Worm (Caenorhabditis elegans) whole organism, mixed stage, embryonic: ENCODE results near the gene gly-11.

ENCODE experiments used
- cnd-1 ChIP-seq: fragments of 200-800 bp; sonication (Bioruptor generic); optimal IDR thresholded peaks from 2 replicates; lab custom pipeline; 2018; ENCODE audit warnings: mild to moderate bottlenecking, missing genetic modification characterization, missing compliant biosample characterization
- elt-1 ChIP-seq: sonication (generic microtip); optimal IDR thresholded peaks from 2 replicates; lab custom pipeline; 2017; ENCODE audit warnings: missing genetic modification characterization, mild to moderate bottlenecking, missing compliant biosample characterization, antibody characterized with exemption, moderate library complexity, borderline replicate concordance; ENCODE audit not compliant: insufficient read depth
- lsy-2 ChIP-seq: fragments of 150-350 bp; optimal IDR thresholded peaks from 2 replicates; lab custom pipeline; 2014; ENCODE audit warnings: missing biosample characterization, missing genetic modification characterization
- mep-1 ChIP-seq: fragments of 150-350 bp; optimal IDR thresholded peaks from 2 replicates; lab custom pipeline; 2017; ENCODE audit warnings: missing biosample characterization, missing genetic modification reagents, missing genetic modification characterization, inconsistent platforms
- mls-2 ChIP-seq: sonication (generic microtip); optimal IDR thresholded peaks from 2 replicates; lab custom pipeline; 2016; ENCODE audit warnings: mild to moderate bottlenecking, missing genetic modification characterization, moderate library complexity, missing compliant biosample characterization
- nhr-12 ChIP-seq: fragments of 150-350 bp; optimal IDR thresholded peaks from 2 replicates; lab custom pipeline; 2014; ENCODE audit warnings: missing biosample characterization, missing genetic modification characterization
- nhr-237 ChIP-seq: fragments of 150-350 bp; optimal IDR thresholded peaks from 2 replicates; lab custom pipeline; 2014; ENCODE audit warnings: missing biosample characterization, missing genetic modification characterization
- nhr-28 ChIP-seq: fragments of 150-350 bp; optimal IDR thresholded peaks from 2 replicates; lab custom pipeline; 2014; ENCODE audit warnings: missing biosample characterization, missing genetic modification characterization
- snpc-4 ChIP-seq: fragments of 150-350 bp; optimal IDR thresholded peaks from 2 replicates; lab custom pipeline; 2014; ENCODE audit warnings: missing biosample characterization, missing genetic modification characterization
- sptf-1 ChIP-seq: sonication (generic microtip); optimal IDR thresholded peaks from 2 replicates; lab custom pipeline; 2017; ENCODE audit warnings: mild to moderate bottlenecking, missing genetic modification characterization, moderate library complexity, missing compliant biosample characterization
- tbx-8 ChIP-seq: fragments of 200-800 bp; sonication (Bioruptor generic); optimal IDR thresholded peaks from 2 replicates; lab custom pipeline; 2018; ENCODE audit warnings: mild to moderate bottlenecking, missing genetic modification characterization, moderate library complexity, missing compliant biosample characterization
- unc-62 ChIP-seq: fragments of 150-350 bp; optimal IDR thresholded peaks from 2 replicates; lab custom pipeline; 2014; ENCODE audit warnings: missing biosample characterization, missing genetic modification reagents, missing genetic modification characterization
- zip-8 ChIP-seq: fragments of 150-350 bp; optimal IDR thresholded peaks from 2 replicates; lab custom pipeline; 2014; ENCODE audit warnings: missing biosample characterization, missing genetic modification characterization
- ztf-11 ChIP-seq: fragments of 150-350 bp; optimal IDR thresholded peaks from 2 replicates; lab custom pipeline; 2014; ENCODE audit warnings: missing biosample characterization, missing genetic modification characterization

DNA sequence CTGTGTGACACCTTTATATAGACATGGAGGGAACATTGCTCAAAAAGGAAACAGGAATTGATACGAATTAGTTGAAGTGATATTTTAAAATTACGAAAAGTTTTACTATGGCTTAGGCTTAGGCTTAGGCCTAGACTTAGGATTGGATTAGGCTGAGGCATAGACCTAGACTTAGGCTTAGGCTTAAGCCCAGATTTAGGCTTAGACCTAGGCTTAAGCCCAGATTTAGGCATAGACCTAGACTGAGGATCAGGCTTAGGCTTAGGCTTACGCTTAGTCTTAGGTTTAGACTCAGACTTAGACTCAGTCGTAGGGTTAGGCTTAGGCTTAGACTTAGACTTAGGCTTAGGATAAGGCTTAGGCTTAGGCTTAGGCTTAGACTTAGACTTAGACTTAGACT is 18.9 kb upstream of the gly-11 start:
- TF ChIP-seq zip-8 (tag; lab: Kevin White, UChicago) = no peak
- TF ChIP-seq elt-1 (tag; lab: Kevin White, UChicago) = no peak
- TF ChIP-seq tbx-8 (GFP tag; lab: Kevin White, UChicago) = no peak
- no peak for TF ChIP-seq nhr-12 (tag; lab: Kevin White, UChicago)
- TF ChIP-seq nhr-237 = no peak
- TF ChIP-seq mep-1 (tag; lab: Kevin White, UChicago) = no peak
- no peak for TF ChIP-seq sptf-1
- no peak for TF ChIP-seq unc-62
- TF ChIP-seq lsy-2 (tag; lab: Kevin White, UChicago) = no peak
- TF ChIP-seq ztf-11 (tag; lab: Kevin White, UChicago) = no peak
- no peak for TF ChIP-seq mls-2 (tag; lab: Kevin White, UChicago)
- TF ChIP-seq nhr-28 (tag; lab: Kevin White, UChicago) = no peak
- TF ChIP-seq snpc-4 = no peak
- no peak for TF ChIP-seq cnd-1
